Worm (Caenorhabditis elegans): ENCODE measurements around the gene srx-13.

DNA sequence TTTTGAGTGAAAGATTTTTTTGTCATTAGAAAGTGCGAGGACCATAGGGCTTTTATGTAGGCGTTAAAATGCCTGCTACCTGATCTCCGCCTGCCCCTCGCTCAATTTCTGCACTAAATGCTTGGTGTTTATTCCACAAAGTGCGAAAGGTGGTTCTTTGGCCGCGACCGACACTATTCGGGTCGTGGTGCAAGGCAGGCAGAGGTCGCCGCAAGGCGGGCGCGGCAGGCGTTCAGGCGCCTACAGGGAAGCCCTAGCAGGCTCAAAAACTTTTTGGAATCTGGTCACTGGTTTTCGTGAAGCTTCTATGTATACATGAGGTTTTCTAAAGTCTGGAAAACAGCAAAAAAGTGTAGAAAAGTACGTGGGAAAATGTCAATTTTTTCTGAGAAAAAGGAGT is 2.4 kb upstream of the srx-13 start:
- TF ChIP-seq elt-2 (tag; optimal IDR thresholded peaks at IDR 0.05) (no peak), K02D7.2 (tag; optimal IDR thresholded peaks at IDR 0.05) (no peak), C38D4.7 (GFP tag; optimal IDR thresholded peaks at IDR 0.05) (no peak), ceh-30 (tag; optimal IDR thresholded peaks at IDR 0.05) (no peak), pros-1 (tag; optimal IDR thresholded peaks at IDR 0.05) (no peak), dmd-4 (tag; optimal IDR thresholded peaks at IDR 0.05; ENCODE audit: borderline replicate concordance) (no peak), ama-1 (optimal IDR thresholded peaks at IDR 0.05) (no peak), hlh-30 (tag; optimal IDR thresholded peaks at IDR 0.05; ENCODE audit: insufficient read depth) (no peak)

Measured in whole organism, late embryonic.